Worm (Caenorhabditis elegans) whole organism, L1 larva: ENCODE data around the gene srz-95.
A peak's percentile ranks its signal among the peaks of the same experiment; 100 is the strongest.

Experiments used
- C16A3.4 ChIP-seq: fragments of 150-350 bp; optimal IDR thresholded peaks from 2 replicates; lab custom pipeline; 2014; ENCODE audit warnings: missing biosample characterization, missing genetic modification characterization
- C34B4.2 ChIP-seq: sonication (generic microtip); optimal IDR thresholded peaks from 2 replicates; lab custom pipeline; 2017; ENCODE audit warnings: mild to moderate bottlenecking, missing genetic modification characterization, missing compliant biosample characterization
- aha-1 ChIP-seq: fragments of 150-350 bp; optimal IDR thresholded peaks from 2 replicates; lab custom pipeline; 2014; ENCODE audit warnings: missing biosample characterization, missing genetic modification characterization
- alr-1 ChIP-seq: fragments of 200-800 bp; sonication (Bioruptor generic); optimal IDR thresholded peaks from 2 replicates; lab custom pipeline; 2018; ENCODE audit warnings: borderline replicate concordance, mild to moderate bottlenecking, missing genetic modification characterization, missing compliant biosample characterization
- blmp-1 ChIP-seq: fragments of 150-350 bp; optimal IDR thresholded peaks from 2 replicates; lab custom pipeline; 2014; ENCODE audit warnings: missing biosample characterization, missing genetic modification characterization
- ceh-63 ChIP-seq: fragments of 200-800 bp; sonication (Bioruptor generic); optimal IDR thresholded peaks from 2 replicates; lab custom pipeline; 2018; ENCODE audit warnings: mild to moderate bottlenecking, missing genetic modification characterization, missing compliant biosample characterization
- ceh-82 ChIP-seq, 3 experiments: fragments of 150-350 bp in 1 of 3; sonication (generic microtip) in 2 of 3; optimal IDR thresholded peaks; 2 replicates each; lab custom pipeline; 2014 to 2017; ENCODE audit warnings: missing biosample characterization in 3 of 3, missing genetic modification characterization in 3 of 3
- dsc-1 ChIP-seq: sonication (generic microtip); optimal IDR thresholded peaks from 2 replicates; lab custom pipeline; 2016; ENCODE audit warnings: mild to moderate bottlenecking, missing genetic modification characterization, missing compliant biosample characterization
- egl-13 ChIP-seq: sonication (generic microtip); optimal IDR thresholded peaks from 2 replicates; lab custom pipeline; 2016; ENCODE audit warnings: missing genotype, missing genetic modification reagents, missing genetic modification characterization, missing compliant biosample characterization
- egl-27 ChIP-seq, 2 experiments: fragments of 150-350 bp in 1 of 2; sonication (generic microtip); optimal IDR thresholded peaks; 3 replicates each; lab custom pipeline; 2017 to 2018; ENCODE audit warnings: missing biosample characterization in 2 of 2, missing genetic modification characterization in 2 of 2, missing genetic modification reagents in 2 of 2
- elt-2 ChIP-seq: sonication (generic microtip); optimal IDR thresholded peaks from 2 replicates; lab custom pipeline; 2016; ENCODE audit warnings: missing genetic modification characterization, mild to moderate bottlenecking, inconsistent platforms, missing compliant biosample characterization, missing genetic modification reagents
- ets-5 ChIP-seq: fragments of 200-800 bp; sonication (Bioruptor generic); IDR thresholded peaks from 2 replicates; pipeline ENCODE4 v1.3.6; 2022; ENCODE audit warnings: missing genetic modification characterization, missing compliant biosample characterization
- fkh-4 ChIP-seq: sonication (generic microtip); optimal IDR thresholded peaks from 2 replicates; lab custom pipeline; 2016; ENCODE audit warnings: missing compliant biosample characterization, missing genetic modification characterization, borderline replicate concordance
- hpl-2 ChIP-seq: fragments of 150-350 bp; optimal IDR thresholded peaks from 2 replicates; lab custom pipeline; 2014; ENCODE audit warnings: missing biosample characterization, missing genetic modification reagents, missing genetic modification characterization
- irx-1 ChIP-seq: sonication (generic microtip); optimal IDR thresholded peaks from 2 replicates; lab custom pipeline; 2016; ENCODE audit warnings: missing genetic modification characterization, missing compliant biosample characterization
- lin-13 ChIP-seq: fragments of 150-350 bp; optimal IDR thresholded peaks from 2 replicates; lab custom pipeline; 2014; ENCODE audit warnings: missing biosample characterization, missing genetic modification reagents, missing genetic modification characterization
- mab-9 ChIP-seq: fragments of 200-800 bp; sonication (Bioruptor generic); IDR thresholded peaks from 2 replicates; pipeline ENCODE4 v1.3.6; 2022; ENCODE audit warnings: missing genetic modification reagents, missing genetic modification characterization, missing compliant biosample characterization
- nhr-12 ChIP-seq: sonication (generic microtip); optimal IDR thresholded peaks from 2 replicates; lab custom pipeline; 2017; ENCODE audit warnings: missing biosample characterization, missing genetic modification characterization
- nhr-20 ChIP-seq: sonication (generic microtip); optimal IDR thresholded peaks from 2 replicates; lab custom pipeline; 2016; ENCODE audit warnings: mild to moderate bottlenecking, missing genetic modification characterization, missing compliant biosample characterization
- nhr-76 ChIP-seq: sonication (generic microtip); optimal IDR thresholded peaks from 2 replicates; lab custom pipeline; 2017; ENCODE audit warnings: missing biosample characterization, missing genetic modification characterization
- nhr-90 ChIP-seq: sonication (generic microtip); optimal IDR thresholded peaks from 2 replicates; lab custom pipeline; 2016; ENCODE audit warnings: mild to moderate bottlenecking, missing genetic modification characterization, missing compliant biosample characterization; ENCODE audit not compliant: poor library complexity
- pag-3 ChIP-seq: sonication (generic microtip); optimal IDR thresholded peaks from 2 replicates; lab custom pipeline; 2017; ENCODE audit warnings: missing genetic modification characterization, mild to moderate bottlenecking, missing compliant biosample characterization, antibody characterized with exemption, borderline replicate concordance; ENCODE audit not compliant: insufficient read depth
- pax-3 ChIP-seq: fragments of 200-800 bp; sonication (Bioruptor generic); optimal IDR thresholded peaks from 2 replicates; lab custom pipeline; 2018; ENCODE audit warnings: mild to moderate bottlenecking, missing genetic modification characterization, moderate library complexity, missing compliant biosample characterization
- pqm-1 ChIP-seq: sonication (generic microtip); optimal IDR thresholded peaks from 3 replicates; lab custom pipeline; 2017; ENCODE audit warnings: missing biosample characterization, missing genetic modification characterization
- snpc-4 ChIP-seq: fragments of 150-350 bp; optimal IDR thresholded peaks from 2 replicates; lab custom pipeline; 2014; ENCODE audit warnings: missing biosample characterization, missing genetic modification characterization
- snu-23 ChIP-seq: sonication (generic microtip); optimal IDR thresholded peaks from 2 replicates; lab custom pipeline; 2016; ENCODE audit warnings: missing genetic modification characterization, missing compliant biosample characterization
- sptf-1 ChIP-seq: fragments of 150-350 bp; optimal IDR thresholded peaks from 2 replicates; lab custom pipeline; 2014; ENCODE audit warnings: missing biosample characterization, missing genetic modification characterization
- tbx-2 ChIP-seq: sonication (generic microtip); optimal IDR thresholded peaks from 2 replicates; lab custom pipeline; 2016; ENCODE audit warnings: missing genetic modification characterization, missing compliant biosample characterization
- unc-30 ChIP-seq: sonication (generic microtip); optimal IDR thresholded peaks from 2 replicates; lab custom pipeline; 2017; ENCODE audit warnings: missing biosample characterization, missing genetic modification characterization
- unc-98 ChIP-seq: fragments of 200-800 bp; sonication (Bioruptor generic); IDR thresholded peaks from 2 replicates; pipeline ENCODE4 v1.3.6; 2022; ENCODE audit warnings: missing genetic modification characterization, missing compliant biosample characterization
- vab-15 ChIP-seq: sonication (generic microtip); optimal IDR thresholded peaks from 2 replicates; lab custom pipeline; 2017; ENCODE audit warnings: missing genotype, mild to moderate bottlenecking, missing genetic modification characterization, missing compliant biosample characterization
- ztf-11 ChIP-seq, 2 experiments: sonication (generic microtip); optimal IDR thresholded peaks; 2 replicates each; lab custom pipeline; 2016 to 2017; ENCODE audit warnings: missing genetic modification characterization in 2 of 2, missing biosample characterization in 1 of 2, missing compliant biosample characterization in 1 of 2

srz-95 gene

ce11 chrV:17005189-17005588 is 13.4 kb downstream of the srz-95 start, which contains the start of gene srh-131:
TSS of gene srh-131 (plus strand) at chrV:17005489.
- TF ChIP-seq ztf-11 (tag; optimal IDR thresholded peaks at IDR 0.05; lab: Kevin White, UChicago) (no peak), egl-27 (tag; optimal IDR thresholded peaks at IDR 0.05; lab: Kevin White, UChicago) (no peak), nhr-76 (tag; lab: Kevin White, UChicago) (no peak), C16A3.4 (tag; lab: Kevin White, UChicago) (no peak), aha-1 (no peak), vab-15 (no peak), nhr-90 (tag; lab: Kevin White, UChicago) (no peak), pqm-1 (tag; lab: Kevin White, UChicago) (no peak), ceh-82 (tag; optimal IDR thresholded peaks at IDR 0.05; lab: Kevin White, UChicago) (no peak), nhr-12 (no peak)

- TF ChIP-seq hpl-2 (GFP tag; lab: Kevin White, UChicago) (no peak), ceh-63 (no peak), fkh-4 (tag; lab: Kevin White, UChicago) (no peak), alr-1 (tag; lab: Kevin White, UChicago) (no peak), unc-30 (tag; lab: Kevin White, UChicago) (no peak), mab-9 (GFP tag; lab: Robert Waterston, UW) (no peak), snpc-4 (tag; lab: Kevin White, UChicago) (no peak), pqm-1 (tag; lab: Kevin White, UChicago) (no peak), sptf-1 (no peak), irx-1 (no peak), ceh-82 (tag; optimal IDR thresholded peaks at IDR 0.05; lab: Kevin White, UChicago) (no peak), C16A3.4 (tag; lab: Kevin White, UChicago) (no peak)
- TF ChIP-seq, all 84 proteins: peak for 0
Observed at ce11 chrV:17008302-17008701, 16.5 kb downstream of the srz-95 start, which contains the start of gene sri-69. TSS of gene sri-69 (minus strand) at chrV:17008402.

DNA sequence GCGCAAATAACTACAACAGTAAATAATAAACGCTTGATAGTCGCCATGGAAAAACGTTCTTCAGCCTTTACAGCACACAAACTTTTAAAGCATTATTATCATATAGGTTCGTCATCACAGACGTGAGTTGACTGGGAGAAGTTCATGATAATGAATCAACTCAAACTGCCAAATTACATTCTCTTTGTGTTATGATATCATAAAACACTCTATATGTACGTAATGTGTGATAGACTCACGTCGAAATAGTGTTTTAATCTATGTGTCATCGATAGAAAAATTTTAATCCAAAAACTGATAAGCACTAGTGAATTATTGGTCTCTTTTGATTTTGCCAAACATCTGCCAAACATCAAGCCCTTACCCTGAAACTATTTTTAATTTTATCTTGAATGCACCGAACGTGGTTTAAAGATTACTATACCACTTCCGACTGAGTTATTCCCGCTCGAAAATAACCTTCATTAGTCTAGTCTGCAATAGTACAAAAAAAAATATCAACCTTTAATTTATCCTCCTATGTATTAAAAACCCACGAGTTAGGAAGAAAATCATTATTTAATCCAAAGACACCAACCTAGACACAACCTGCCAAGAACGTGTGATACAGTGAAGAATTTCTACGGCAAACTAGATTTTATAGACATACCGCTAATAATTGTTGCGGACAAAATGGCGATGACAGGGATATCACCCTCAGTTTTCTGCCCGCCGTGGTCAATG is 17.7 kb downstream of the srz-95 start, which contains the start of the genes clc-12 and clec-240:
Gene clc-12 (minus strand): TSS at position 47 of the 723 bp plus-strand sequence.
Gene clec-240 (plus strand): TSS at position 673 of the 723 bp plus-strand sequence.
- TF ChIP-seq nhr-20 (tag; lab: Kevin White, UChicago) = no peak
- peak; percentile 69 for TF ChIP-seq elt-2 (tag; lab: Kevin White, UChicago)

DNA sequence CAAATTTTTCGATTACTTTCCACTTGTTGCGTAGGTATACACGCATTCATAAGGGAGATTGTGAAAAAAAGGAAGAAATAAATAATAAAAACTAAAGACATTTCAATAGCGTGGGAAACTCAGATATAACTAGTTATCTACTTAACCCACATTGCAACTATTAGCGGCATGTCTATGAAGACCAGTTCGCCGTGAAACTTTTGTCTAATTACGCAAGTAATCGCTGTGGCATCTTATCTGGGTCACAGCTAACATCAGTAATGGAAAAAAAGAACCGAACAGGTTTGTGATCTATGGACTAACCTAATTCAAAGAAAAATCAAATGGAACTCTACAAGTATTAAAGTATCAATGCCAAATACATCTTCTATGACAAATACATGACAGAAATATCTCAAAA is 21.4 kb downstream of the srz-95 start, which contains the start of gene clec-241:
Gene clec-241 (minus strand): TSS at position 101 of the 400 bp plus-strand sequence.
- TF ChIP-seq nhr-20 (tag; lab: Kevin White, UChicago) = no peak
- TF ChIP-seq snpc-4 (tag; lab: Kevin White, UChicago) = no peak
- no peak for TF ChIP-seq nhr-90 (tag; lab: Kevin White, UChicago)
- TF ChIP-seq egl-13 (tag; lab: Kevin White, UChicago) = no peak
- TF ChIP-seq pax-3 (tag; lab: Kevin White, UChicago) = no peak
- no peak for TF ChIP-seq pag-3 (tag; lab: Kevin White, UChicago)
- no peak for TF ChIP-seq unc-98
- no peak for TF ChIP-seq elt-2 (tag; lab: Kevin White, UChicago)
- TF ChIP-seq ets-5 (GFP tag; lab: Robert Waterston, UW) = no peak
- TF ChIP-seq snu-23 (GFP tag; lab: Kevin White, UChicago) = no peak
- TF ChIP-seq lin-13 (GFP tag; lab: Kevin White, UChicago) = no peak
- no peak for TF ChIP-seq blmp-1
- no peak for TF ChIP-seq C34B4.2 (tag; lab: Kevin White, UChicago)
- TF ChIP-seq tbx-2 (tag; lab: Kevin White, UChicago) = no peak
- TF ChIP-seq dsc-1 (tag; lab: Kevin White, UChicago) = no peak
